Worm (Caenorhabditis elegans): Measurements from ENCODE around the gene C01G10.14.

- TF ChIP-seq unc-130 (GFP tag; optimal IDR thresholded peaks at IDR 0.05): no peak
- no peak for TF ChIP-seq him-1 (tag; optimal IDR thresholded peaks at IDR 0.05)
- no peak for TF ChIP-seq T07F8.4 (tag; optimal IDR thresholded peaks at IDR 0.05)
- no peak for TF ChIP-seq dpl-1 (GFP tag; optimal IDR thresholded peaks at IDR 0.05)
- no peak for TF ChIP-seq snpc-1.1 (tag; optimal IDR thresholded peaks at IDR 0.05; ENCODE audit: insufficient read depth)
Measured at ce11 chrV:15148800-15149199, 43.1 kb upstream of the C01G10.14 start, which contains the start of gene T09F5.1.
